Worm (Caenorhabditis elegans) whole organism, L4 larva: ENCODE measurements around the gene nmat-1.

Experiments
- aha-1 ChIP-seq: fragments of 150-350 bp; peaks from one replicate; lab custom pipeline; 2014; ENCODE audit warnings: missing biosample characterization, missing genetic modification characterization
- ceh-20 ChIP-seq: fragments of 200-800 bp; sonication (Bioruptor generic); IDR thresholded peaks from 2 replicates; pipeline ENCODE4 v1.3.6; 2022; ENCODE audit warnings: missing genetic modification reagents, missing genetic modification characterization, missing compliant biosample characterization
- egl-27 ChIP-seq: sonication (generic microtip); optimal IDR thresholded peaks from 3 replicates; lab custom pipeline; 2017; ENCODE audit warnings: missing biosample characterization, missing genetic modification reagents, missing genetic modification characterization
- fos-1 ChIP-seq: fragments of 150-350 bp; optimal IDR thresholded peaks from 2 replicates; lab custom pipeline; 2014; ENCODE audit warnings: missing biosample characterization, missing genetic modification characterization
- lim-7 ChIP-seq: fragments of 200-800 bp; sonication (Bioruptor generic); IDR thresholded peaks from 2 replicates; pipeline ENCODE4 v1.3.6; 2022; ENCODE audit warnings: missing genetic modification characterization, missing compliant biosample characterization
- lir-3 ChIP-seq: sonication (generic microtip); optimal IDR thresholded peaks from 2 replicates; lab custom pipeline; 2016; ENCODE audit warnings: mild to moderate bottlenecking, missing genetic modification characterization, missing compliant biosample characterization
- lsy-2 ChIP-seq, 2 experiments: fragments of 150-350 bp in 1 of 2; sonication (generic microtip) in 1 of 2; optimal IDR thresholded peaks; 2 replicates each; lab custom pipeline; 2014 to 2017; ENCODE audit warnings: missing biosample characterization in 2 of 2, missing genetic modification characterization in 2 of 2
- nhr-77 ChIP-seq: fragments of 150-350 bp; optimal IDR thresholded peaks from 2 replicates; lab custom pipeline; 2014; ENCODE audit warnings: missing biosample characterization, missing genetic modification characterization
- pha-4 ChIP-seq, 2 experiments: fragments of 150-350 bp in 1 of 2; fragments of 200-800 bp in 1 of 2; sonication (Bioruptor generic) in 1 of 2; IDR thresholded peaks in 1 of 2; optimal IDR thresholded peaks in 1 of 2; 2 replicates each; pipeline versions ENCODE4 v1.3.6 to Lab custom; 2014 to 2022; ENCODE audit warnings: missing genetic modification characterization in 2 of 2, missing genetic modification reagents in 2 of 2, missing biosample characterization in 1 of 2, missing compliant biosample characterization in 1 of 2
- pqm-1 ChIP-seq: sonication (generic microtip); optimal IDR thresholded peaks from 2 replicates; lab custom pipeline; 2017; ENCODE audit warnings: missing biosample characterization, missing genetic modification characterization
- sdz-12 ChIP-seq: fragments of 200-800 bp; sonication (Bioruptor generic); optimal IDR thresholded peaks from 2 replicates; lab custom pipeline; 2018; ENCODE audit warnings: mild to moderate bottlenecking, missing genetic modification characterization, missing compliant biosample characterization
- snpc-4 ChIP-seq: fragments of 150-350 bp; optimal IDR thresholded peaks from 2 replicates; lab custom pipeline; 2014; ENCODE audit warnings: missing biosample characterization, missing genetic modification characterization
- unc-39 ChIP-seq: sonication (generic microtip); optimal IDR thresholded peaks from 2 replicates; lab custom pipeline; 2017; ENCODE audit warnings: missing biosample characterization, missing genetic modification characterization
- ztf-11 ChIP-seq: fragments of 150-350 bp; optimal IDR thresholded peaks from 2 replicates; lab custom pipeline; 2014; ENCODE audit warnings: missing biosample characterization, missing genetic modification characterization

ce11 chrX:11965163-11965562, 52.7 kb downstream of the nmat-1 start:
- no peak for TF ChIP-seq sdz-12 (GFP tag; lab: Kevin White, UChicago)
- no peak for TF ChIP-seq lsy-2 (tag; optimal IDR thresholded peaks at IDR 0.05; lab: Kevin White, UChicago)
- no peak for TF ChIP-seq unc-39 (tag; lab: Kevin White, UChicago)
- no peak for TF ChIP-seq pqm-1 (tag; lab: Kevin White, UChicago)
- no peak for TF ChIP-seq nhr-77 (tag; lab: Kevin White, UChicago)
- TF ChIP-seq aha-1, result no peak
- no peak for TF ChIP-seq lim-7 (GFP tag; lab: Robert Waterston, UW)
- TF ChIP-seq pha-4 (GFP tag; IDR thresholded peaks at IDR 0.05; lab: Robert Waterston, UW), result no peak
- no peak for TF ChIP-seq pha-4 (tag; optimal IDR thresholded peaks at IDR 0.05; lab: Kevin White, UChicago)
- TF ChIP-seq ceh-20 (GFP tag; lab: Robert Waterston, UW), result no peak
- no peak for TF ChIP-seq ztf-11
- TF ChIP-seq lir-3 (tag; lab: Kevin White, UChicago), result no peak
- TF ChIP-seq snpc-4, result no peak
- no peak for TF ChIP-seq fos-1
- TF ChIP-seq egl-27 (tag; lab: Kevin White, UChicago), result no peak
